Worm (Caenorhabditis elegans) whole organism, L1 larva: Measurements from ENCODE around the gene Y57G11C.8.

Experiments used
- F16B12.6 ChIP-seq: fragments of 150-350 bp; optimal IDR thresholded peaks from 2 replicates; lab custom pipeline; 2014; ENCODE audit warnings: missing biosample characterization, missing genetic modification characterization
- alr-1 ChIP-seq: fragments of 200-800 bp; sonication (Bioruptor generic); optimal IDR thresholded peaks from 2 replicates; lab custom pipeline; 2018; ENCODE audit warnings: borderline replicate concordance, mild to moderate bottlenecking, missing genetic modification characterization, missing compliant biosample characterization
- ama-1 ChIP-seq: fragments of 150-350 bp; optimal IDR thresholded peaks from 2 replicates; lab custom pipeline; 2014
- ceh-63 ChIP-seq: fragments of 200-800 bp; sonication (Bioruptor generic); optimal IDR thresholded peaks from 2 replicates; lab custom pipeline; 2018; ENCODE audit warnings: mild to moderate bottlenecking, missing genetic modification characterization, missing compliant biosample characterization
- ceh-88 ChIP-seq: fragments of 200-800 bp; sonication (Bioruptor generic); IDR thresholded peaks from 2 replicates; pipeline ENCODE4 v1.3.6; 2022; ENCODE audit warnings: missing genetic modification characterization, missing compliant biosample characterization
- ceh-90 ChIP-seq: sonication (generic microtip); optimal IDR thresholded peaks from 2 replicates; lab custom pipeline; 2016; ENCODE audit warnings: missing genetic modification characterization, missing compliant biosample characterization
- efl-1 ChIP-seq, 4 experiments: fragments of 150-350 bp; optimal IDR thresholded peaks in 3 of 4; peaks in 1 of 4; 1 replicate in 1 of 4; 2 replicates in 3 of 4; lab custom pipeline; 2014; ENCODE audit warnings: missing biosample characterization in 2 of 4, missing genetic modification characterization in 2 of 4, missing genetic modification reagents in 2 of 4
- efl-3 ChIP-seq: fragments of 200-800 bp; sonication (Bioruptor generic); optimal IDR thresholded peaks from 2 replicates; lab custom pipeline; 2018; ENCODE audit warnings: mild to moderate bottlenecking, missing genetic modification characterization, missing compliant biosample characterization
- elt-2 ChIP-seq: sonication (generic microtip); optimal IDR thresholded peaks from 2 replicates; lab custom pipeline; 2016; ENCODE audit warnings: missing genetic modification characterization, mild to moderate bottlenecking, inconsistent platforms, missing compliant biosample characterization, missing genetic modification reagents
- fkh-10 ChIP-seq: sonication (generic microtip); optimal IDR thresholded peaks from 2 replicates; lab custom pipeline; 2017; ENCODE audit warnings: missing biosample characterization, missing genetic modification reagents, missing genetic modification characterization
- fkh-4 ChIP-seq: sonication (generic microtip); optimal IDR thresholded peaks from 2 replicates; lab custom pipeline; 2016; ENCODE audit warnings: missing compliant biosample characterization, missing genetic modification characterization, borderline replicate concordance
- fkh-8 ChIP-seq: sonication (generic microtip); optimal IDR thresholded peaks from 2 replicates; lab custom pipeline; 2016; ENCODE audit warnings: mild to moderate bottlenecking, missing genetic modification characterization, missing compliant biosample characterization
- grh-1 ChIP-seq: fragments of 200-800 bp; sonication (Bioruptor generic); IDR thresholded peaks from 2 replicates; pipeline ENCODE4 v1.3.6; 2022; ENCODE audit warnings: missing genetic modification reagents, missing genetic modification characterization, missing compliant biosample characterization
- hlh-17 ChIP-seq: fragments of 200-800 bp; sonication (Bioruptor generic); optimal IDR thresholded peaks from 2 replicates; lab custom pipeline; 2018; ENCODE audit warnings: missing genetic modification characterization, mild to moderate bottlenecking, missing compliant biosample characterization, moderate library complexity, borderline replicate concordance
- hlh-4 ChIP-seq: sonication (generic microtip); optimal IDR thresholded peaks from 2 replicates; lab custom pipeline; 2016; ENCODE audit warnings: mild to moderate bottlenecking, missing genetic modification characterization, missing compliant biosample characterization
- hpl-2 ChIP-seq: fragments of 150-350 bp; optimal IDR thresholded peaks from 2 replicates; lab custom pipeline; 2014; ENCODE audit warnings: missing biosample characterization, missing genetic modification reagents, missing genetic modification characterization
- irx-1 ChIP-seq: sonication (generic microtip); optimal IDR thresholded peaks from 2 replicates; lab custom pipeline; 2016; ENCODE audit warnings: missing genetic modification characterization, missing compliant biosample characterization
- mab-9 ChIP-seq: fragments of 200-800 bp; sonication (Bioruptor generic); IDR thresholded peaks from 2 replicates; pipeline ENCODE4 v1.3.6; 2022; ENCODE audit warnings: missing genetic modification reagents, missing genetic modification characterization, missing compliant biosample characterization
- mdl-1 ChIP-seq, 2 experiments: fragments of 150-350 bp; optimal IDR thresholded peaks; 2 replicates each; lab custom pipeline; 2014 to 2017; ENCODE audit warnings: missing biosample characterization in 2 of 2, missing genetic modification characterization in 2 of 2, inconsistent platforms in 1 of 2
- nhr-19 ChIP-seq: fragments of 200-800 bp; sonication (Bioruptor generic); conservative IDR thresholded peaks from 2 replicates; pipeline ENCODE4 v1.3.6; 2022; ENCODE audit warnings: missing genetic modification characterization, missing compliant biosample characterization
- nhr-20 ChIP-seq: sonication (generic microtip); optimal IDR thresholded peaks from 2 replicates; lab custom pipeline; 2016; ENCODE audit warnings: mild to moderate bottlenecking, missing genetic modification characterization, missing compliant biosample characterization
- nhr-28 ChIP-seq: fragments of 150-350 bp; optimal IDR thresholded peaks from 2 replicates; lab custom pipeline; 2014; ENCODE audit warnings: missing biosample characterization, missing genetic modification characterization
- nhr-47 ChIP-seq: sonication (generic microtip); optimal IDR thresholded peaks from 2 replicates; lab custom pipeline; 2016; ENCODE audit warnings: mild to moderate bottlenecking, missing genetic modification characterization, moderate library complexity, missing compliant biosample characterization
- nhr-71 ChIP-seq: sonication (generic microtip); optimal IDR thresholded peaks from 2 replicates; lab custom pipeline; 2016; ENCODE audit warnings: mild to moderate bottlenecking, missing genetic modification characterization, moderate library complexity, missing compliant biosample characterization
- nhr-76 ChIP-seq: sonication (generic microtip); optimal IDR thresholded peaks from 2 replicates; lab custom pipeline; 2017; ENCODE audit warnings: missing biosample characterization, missing genetic modification characterization
- nhr-77 ChIP-seq: fragments of 150-350 bp; optimal IDR thresholded peaks from 2 replicates; lab custom pipeline; 2014; ENCODE audit warnings: missing biosample characterization, missing genetic modification characterization
- nhr-84 ChIP-seq: sonication (generic microtip); optimal IDR thresholded peaks from 2 replicates; lab custom pipeline; 2017; ENCODE audit warnings: missing biosample characterization, missing genetic modification characterization
- nhr-90 ChIP-seq: sonication (generic microtip); optimal IDR thresholded peaks from 2 replicates; lab custom pipeline; 2016; ENCODE audit warnings: mild to moderate bottlenecking, missing genetic modification characterization, missing compliant biosample characterization; ENCODE audit not compliant: poor library complexity
- skn-1 ChIP-seq: fragments of 150-350 bp; optimal IDR thresholded peaks from 2 replicates; lab custom pipeline; 2014; ENCODE audit warnings: missing biosample characterization, missing genetic modification characterization
- snpc-4 ChIP-seq: fragments of 150-350 bp; optimal IDR thresholded peaks from 2 replicates; lab custom pipeline; 2014; ENCODE audit warnings: missing biosample characterization, missing genetic modification characterization
- sup-37 ChIP-seq: fragments of 200-800 bp; sonication (Bioruptor generic); optimal IDR thresholded peaks from 2 replicates; lab custom pipeline; 2018; ENCODE audit warnings: mild to moderate bottlenecking, missing genetic modification characterization, missing compliant biosample characterization
- swsn-7 ChIP-seq: sonication (generic microtip); optimal IDR thresholded peaks from 2 replicates; lab custom pipeline; 2016; ENCODE audit warnings: missing genetic modification characterization, missing compliant biosample characterization
- tbx-2 ChIP-seq: sonication (generic microtip); optimal IDR thresholded peaks from 2 replicates; lab custom pipeline; 2016; ENCODE audit warnings: missing genetic modification characterization, missing compliant biosample characterization
- tlp-1 ChIP-seq: fragments of 150-350 bp; optimal IDR thresholded peaks from 2 replicates; lab custom pipeline; 2014; ENCODE audit warnings: missing biosample characterization, missing genetic modification characterization
- unc-30 ChIP-seq: sonication (generic microtip); optimal IDR thresholded peaks from 2 replicates; lab custom pipeline; 2017; ENCODE audit warnings: missing biosample characterization, missing genetic modification characterization
- vab-15 ChIP-seq: sonication (generic microtip); optimal IDR thresholded peaks from 2 replicates; lab custom pipeline; 2017; ENCODE audit warnings: missing genotype, mild to moderate bottlenecking, missing genetic modification characterization, missing compliant biosample characterization
- xbp-1 ChIP-seq: sonication (generic microtip); optimal IDR thresholded peaks from 2 replicates; lab custom pipeline; 2016; ENCODE audit warnings: missing genetic modification characterization, missing compliant biosample characterization
- zag-1 ChIP-seq: fragments of 150-350 bp; optimal IDR thresholded peaks from 2 replicates; lab custom pipeline; 2014; ENCODE audit warnings: missing biosample characterization, missing genetic modification characterization
- ztf-4 ChIP-seq: fragments of 150-350 bp; optimal IDR thresholded peaks from 2 replicates; lab custom pipeline; 2014; ENCODE audit warnings: missing biosample characterization, missing genetic modification characterization

Gene Y57G11C.8

DNA sequence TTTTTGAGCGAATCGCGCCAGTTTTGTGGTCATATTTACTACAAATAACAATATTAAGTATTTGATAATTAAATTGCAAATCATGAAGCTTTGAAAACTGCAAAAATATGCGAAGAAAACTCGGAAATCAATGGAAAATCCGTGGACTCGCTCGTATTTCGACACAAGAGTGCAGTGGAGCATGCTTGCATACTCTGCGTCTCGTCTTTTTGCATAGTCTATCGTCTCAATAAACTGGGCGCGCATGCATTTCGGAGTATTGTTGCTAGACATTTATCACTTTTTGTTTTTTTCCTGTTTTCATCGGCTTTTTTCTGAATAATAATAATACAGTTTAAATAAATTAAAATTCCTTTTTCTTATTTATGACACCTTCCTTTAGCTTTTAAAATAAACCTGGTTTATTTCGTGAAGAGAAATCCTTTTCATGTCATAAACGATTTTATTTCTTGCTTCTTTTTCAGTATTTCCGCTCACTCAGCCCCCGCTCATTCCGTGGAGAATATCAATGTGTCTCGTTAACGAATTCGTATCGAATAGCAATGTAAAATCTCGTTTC is 13.9 kb upstream of the Y57G11C.8 start, which contains the start of the genes mrps-7 and Y57G11C.3 (continued):
- peak; percentile 88 for TF ChIP-seq grh-1 (GFP tag; lab: Robert Waterston, UW)
- TF ChIP-seq snpc-4: peak; percentile 89
- peak; percentile 82 for TF ChIP-seq mab-9 (GFP tag; lab: Robert Waterston, UW)
- TF ChIP-seq nhr-28 (tag; lab: Kevin White, UChicago): no peak
- TF ChIP-seq nhr-19 (GFP tag; lab: Robert Waterston, UW): peak; percentile 94
- peak; percentile 65 for TF ChIP-seq elt-2 (tag; lab: Kevin White, UChicago)
- no peak for TF ChIP-seq nhr-84 (tag; lab: Kevin White, UChicago)
- TF ChIP-seq fkh-10: peak; percentile 88
- TF ChIP-seq alr-1 (tag; lab: Kevin White, UChicago): no peak
- peak; percentile 78 for TF ChIP-seq sup-37 (GFP tag; lab: Kevin White, UChicago)
- peak in 1 of 2 experiments; percentile 93 for TF ChIP-seq mdl-1 (tag; optimal IDR thresholded peaks at IDR 0.05; lab: Kevin White, UChicago)
- peak; percentile 96 for TF ChIP-seq nhr-90 (tag; lab: Kevin White, UChicago)
- TF ChIP-seq zag-1 (tag; lab: Kevin White, UChicago): peak; percentile 57
- TF ChIP-seq ceh-88 (GFP tag; lab: Robert Waterston, UW): peak; percentile 83
- TF ChIP-seq nhr-71 (tag; lab: Kevin White, UChicago): peak; percentile 97
- TF ChIP-seq irx-1 (tag; lab: Kevin White, UChicago): peak; percentile 89
- peak; percentile 91 to 95 for TF ChIP-seq efl-1 (optimal IDR thresholded peaks at IDR 0.05; lab: Kevin White, UChicago)
- TF ChIP-seq efl-1 (GFP tag; optimal IDR thresholded peaks at IDR 0.05 in 1 of 2; lab: Kevin White, UChicago): peak; percentile 84 to 99
- peak; percentile 96 for TF ChIP-seq swsn-7
- peak; percentile 95 for TF ChIP-seq fkh-8 (tag; lab: Kevin White, UChicago)
- peak; percentile 95 for TF ChIP-seq tbx-2 (tag; lab: Kevin White, UChicago)
- TF ChIP-seq F16B12.6: peak; percentile 60
- peak; percentile 94 for TF ChIP-seq hpl-2 (GFP tag; lab: Kevin White, UChicago)
- TF ChIP-seq nhr-77 (tag; lab: Kevin White, UChicago): peak; percentile 93
- peak; percentile 96 for TF ChIP-seq nhr-20
- no peak for TF ChIP-seq ceh-63 (GFP tag; lab: Kevin White, UChicago)
- TF ChIP-seq hlh-4 (tag; lab: Kevin White, UChicago): no peak
- TF ChIP-seq nhr-47 (tag; lab: Kevin White, UChicago): peak; percentile 97
- TF ChIP-seq nhr-76 (tag; lab: Kevin White, UChicago): no peak
- TF ChIP-seq efl-3 (GFP tag; lab: Kevin White, UChicago): no peak
- peak; percentile 57 for TF ChIP-seq fkh-4 (tag; lab: Kevin White, UChicago)
- no peak for TF ChIP-seq hlh-17 (GFP tag; lab: Kevin White, UChicago)

DNA sequence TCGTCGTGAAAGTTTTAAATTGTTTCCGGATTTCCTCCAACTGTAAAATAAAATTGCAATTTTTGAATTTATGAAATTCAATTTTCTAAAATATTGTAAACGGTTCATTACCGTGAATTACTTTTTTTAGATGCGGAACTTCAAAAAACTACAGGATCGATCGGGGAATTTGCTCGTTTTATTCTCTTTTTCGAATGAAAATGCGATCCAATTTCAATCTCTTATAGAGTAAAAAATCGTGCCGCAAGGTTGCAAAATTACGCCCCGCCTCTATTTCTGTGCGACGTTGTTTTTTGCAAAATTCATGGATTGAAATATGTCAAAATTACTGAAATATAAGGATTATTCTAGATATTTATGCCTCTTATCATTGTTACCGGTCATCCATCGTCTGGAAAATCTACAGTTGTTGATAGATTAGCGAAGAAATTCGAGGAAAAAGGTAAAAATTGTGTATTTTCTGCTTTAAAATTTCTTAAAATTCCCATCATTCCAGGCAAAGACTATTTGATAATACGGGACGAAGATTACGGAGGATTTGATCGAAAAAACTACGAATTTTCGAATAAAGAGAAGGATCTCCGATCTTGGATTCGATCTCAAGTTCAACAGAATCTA is 12.3 kb upstream of the Y57G11C.8 start, which contains the start of gene Y57G11C.43:
Gene Y57G11C.43 (plus strand): TSS at position 224 of the 618 bp plus-strand sequence.
- TF ChIP-seq hlh-17 (GFP tag; lab: Kevin White, UChicago): no peak
- TF ChIP-seq vab-15 (tag; lab: Kevin White, UChicago): no peak
- TF ChIP-seq hlh-4 (tag; lab: Kevin White, UChicago): no peak
- TF ChIP-seq nhr-90 (tag; lab: Kevin White, UChicago): no peak
- TF ChIP-seq tlp-1: no peak
- TF ChIP-seq xbp-1: no peak
- no peak for TF ChIP-seq ztf-4 (tag; lab: Kevin White, UChicago)
- TF ChIP-seq ama-1 (lab: Kevin White, UChicago): no peak
- no peak for TF ChIP-seq ceh-90
- TF ChIP-seq ceh-63 (GFP tag; lab: Kevin White, UChicago): no peak
- TF ChIP-seq unc-30 (tag; lab: Kevin White, UChicago): no peak
- no peak for TF ChIP-seq skn-1 (tag; lab: Kevin White, UChicago)
